Worm (Caenorhabditis elegans): Measurements from ENCODE around the gene E01G6.2.
A peak's percentile ranks its signal among the peaks of the same experiment; 100 is the strongest.

The E01G6.2 gene

ce11 chrX:12235388-12235787, 21.1 kb upstream of the E01G6.2 start, which contains the start of gene C23H4.6:
TSS of gene C23H4.6 (plus strand) at chrX:12235606.
- TF ChIP-seq unc-62 (GFP tag; optimal IDR thresholded peaks at IDR 0.05 in 1 of 2) (peak in 1 of 2 experiments; percentile 6), unc-62 (tag; optimal IDR thresholded peaks at IDR 0.05) (no peak), aha-1 (tag) (peak; percentile 92), nhr-41 (GFP tag; IDR thresholded peaks at IDR 0.05) (no peak)

DNA sequence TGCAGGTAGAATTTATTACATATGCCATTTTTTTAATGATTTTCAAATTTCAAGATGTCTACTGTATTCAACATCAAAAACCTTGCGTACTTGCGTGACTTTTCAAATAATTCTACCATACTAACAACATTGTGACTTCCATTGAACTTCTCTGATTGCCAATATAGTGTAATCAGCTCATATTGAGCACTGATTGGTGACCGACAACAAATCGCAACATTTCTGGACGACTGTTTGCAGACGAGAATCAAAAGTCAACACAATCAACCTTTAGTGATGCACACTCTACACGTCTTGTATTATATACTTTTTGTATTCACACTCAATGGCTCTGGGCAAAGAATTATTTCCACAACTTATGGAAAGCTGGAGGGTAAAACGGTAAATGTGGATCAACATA, 15.0 kb upstream of the E01G6.2 start, which contains the start of gene cest-3:
cest-3 (plus strand) TSS at position 190 of the 400 bp plus-strand sequence.
- TF ChIP-seq F37D6.2 (tag; optimal IDR thresholded peaks at IDR 0.05) (no peak), pha-4 (GFP tag; IDR thresholded peaks at IDR 0.05) (no peak), pha-4 (tag; optimal IDR thresholded peaks at IDR 0.05) (no peak), ztf-11 (tag; optimal IDR thresholded peaks at IDR 0.05) (no peak), hif-1 (tag; optimal IDR thresholded peaks at IDR 0.05) (no peak), cey-2 (tag; optimal IDR thresholded peaks at IDR 0.05; ENCODE audit: borderline replicate concordance, insufficient read depth) (no peak), zfp-2 (tag; optimal IDR thresholded peaks at IDR 0.05) (no peak), hlh-11 (tag; optimal IDR thresholded peaks at IDR 0.05) (peak; percentile 24), pqm-1 (tag; optimal IDR thresholded peaks at IDR 0.05) (peak; percentile 63), nhr-102 (tag; optimal IDR thresholded peaks at IDR 0.05) (no peak), daf-16 (GFP tag; optimal IDR thresholded peaks at IDR 0.05) (no peak), daf-16 (tag; optimal IDR thresholded peaks at IDR 0.05) (peak; percentile 89), fos-1 (tag; optimal IDR thresholded peaks at IDR 0.05) (no peak), rbr-2 (tag; optimal IDR thresholded peaks at IDR 0.05) (no peak), nhr-41 (GFP tag; IDR thresholded peaks at IDR 0.05) (no peak), dve-1 (tag; optimal IDR thresholded peaks at IDR 0.05; ENCODE audit: insufficient read depth) (peak; percentile 5), daf-12 (tag; optimal IDR thresholded peaks at IDR 0.05) (no peak), nhr-77 (tag; optimal IDR thresholded peaks at IDR 0.05) (peak; percentile 38), nhr-28 (tag; optimal IDR thresholded peaks at IDR 0.05) (peak; percentile 68), daf-19 (GFP tag; conservative IDR thresholded peaks at IDR 0.05) (no peak), mes-2 (tag; optimal IDR thresholded peaks at IDR 0.05; ENCODE audit: poor library complexity, severe bottlenecking) (no peak), nhr-111 (GFP tag; optimal IDR thresholded peaks at IDR 0.05) (no peak), dmd-6 (GFP tag; IDR thresholded peaks at IDR 0.05) (peak; percentile 51; the same call in 1 of the 2 replicates), vab-7 (GFP tag; IDR thresholded peaks at IDR 0.05) (no peak), ceh-20 (GFP tag; IDR thresholded peaks at IDR 0.05) (no peak), snpc-4 (tag; optimal IDR thresholded peaks at IDR 0.05) (no peak), ZK546.5 (tag; optimal IDR thresholded peaks at IDR 0.05) (no peak), nhr-6 (tag; optimal IDR thresholded peaks at IDR 0.05) (no peak), nhr-42 (GFP tag; IDR thresholded peaks at IDR 0.05) (no peak), saeg-2 (GFP tag; IDR thresholded peaks at IDR 0.05) (no peak), lsy-2 (tag; optimal IDR thresholded peaks at IDR 0.05) (no peak), ZK337.2 (GFP tag; IDR thresholded peaks at IDR 0.05) (no peak), zip-2 (tag; optimal IDR thresholded peaks at IDR 0.05) (no peak), ceh-62 (tag; optimal IDR thresholded peaks at IDR 0.05) (no peak), aly-2 (tag; optimal IDR thresholded peaks at IDR 0.05) (no peak), mep-1 (tag; optimal IDR thresholded peaks at IDR 0.05) (no peak)

- peak; percentile 42 for TF ChIP-seq hlh-11 (tag; optimal IDR thresholded peaks at IDR 0.05)
- peak; percentile 67 for TF ChIP-seq nhr-28 (tag; optimal IDR thresholded peaks at IDR 0.05)
- TF ChIP-seq dmd-6 (GFP tag; IDR thresholded peaks at IDR 0.05): peak; percentile 69
- TF ChIP-seq daf-16 (GFP tag; optimal IDR thresholded peaks at IDR 0.05): no peak
- TF ChIP-seq daf-16 (tag; optimal IDR thresholded peaks at IDR 0.05): peak; percentile 57
- TF ChIP-seq nhr-42 (GFP tag; IDR thresholded peaks at IDR 0.05): no peak
- no peak for TF ChIP-seq skn-1 (tag; optimal IDR thresholded peaks at IDR 0.05)
- TF ChIP-seq mxl-3 (GFP tag; optimal IDR thresholded peaks at IDR 0.05): no peak
- peak; percentile 54 for TF ChIP-seq dve-1 (tag; optimal IDR thresholded peaks at IDR 0.05; ENCODE audit: insufficient read depth)
- TF ChIP-seq nhr-77 (tag; optimal IDR thresholded peaks at IDR 0.05): peak; percentile 49
- peak; percentile 47 for TF ChIP-seq hlh-30 (tag; optimal IDR thresholded peaks at IDR 0.05; ENCODE audit: insufficient read depth)
Observed at ce11 chrX:12242902-12243301, 13.5 kb upstream of the E01G6.2 start.

Measured in whole organism, L4 larva.